Worm (Caenorhabditis elegans) whole organism, early embryonic: Measurements from ENCODE around the gene col-153.

Experiments
- B0310.2 ChIP-seq: sonication (generic microtip); optimal IDR thresholded peaks from 2 replicates; lab custom pipeline; 2016; ENCODE audit warnings: mild to moderate bottlenecking, missing genetic modification characterization, missing compliant biosample characterization
- F13C5.2 ChIP-seq: sonication (generic microtip); optimal IDR thresholded peaks from 2 replicates; lab custom pipeline; 2017; ENCODE audit warnings: mild to moderate bottlenecking, missing genetic modification characterization, inconsistent platforms, missing compliant biosample characterization
- aly-1 ChIP-seq: sonication (generic microtip); optimal IDR thresholded peaks from 2 replicates; lab custom pipeline; 2016; ENCODE audit warnings: missing genetic modification characterization, missing compliant biosample characterization
- ama-1 ChIP-seq: fragments of 150-350 bp; optimal IDR thresholded peaks from 2 replicates; lab custom pipeline; 2014
- ceh-13 ChIP-seq: fragments of 200-800 bp; sonication (Bioruptor generic); optimal IDR thresholded peaks from 2 replicates; lab custom pipeline; 2018; ENCODE audit warnings: mild to moderate bottlenecking, missing genetic modification characterization, missing compliant biosample characterization
- ceh-36 ChIP-seq: sonication (generic microtip); optimal IDR thresholded peaks from 2 replicates; lab custom pipeline; 2016; ENCODE audit warnings: missing genetic modification characterization, inconsistent platforms, missing compliant biosample characterization
- ets-7 ChIP-seq: sonication (generic microtip); optimal IDR thresholded peaks from 2 replicates; lab custom pipeline; 2016; ENCODE audit warnings: missing genotype, missing genetic modification characterization, missing compliant biosample characterization
- flt-1 ChIP-seq: fragments of 200-800 bp; sonication (Bioruptor generic); IDR thresholded peaks from 2 replicates; pipeline ENCODE4 v1.3.6; 2022; ENCODE audit warnings: missing genetic modification characterization, missing compliant biosample characterization
- hmbx-1 ChIP-seq: sonication (generic microtip); optimal IDR thresholded peaks from 2 replicates; lab custom pipeline; 2016; ENCODE audit warnings: mild to moderate bottlenecking, missing genetic modification characterization, missing compliant biosample characterization
- hmg-4 ChIP-seq: fragments of 200-800 bp; sonication (Bioruptor generic); optimal IDR thresholded peaks from 2 replicates; lab custom pipeline; 2018; ENCODE audit warnings: mild to moderate bottlenecking, missing genetic modification characterization, missing compliant biosample characterization
- hnd-1 ChIP-seq: sonication (generic microtip); optimal IDR thresholded peaks from 2 replicates; lab custom pipeline; 2016; ENCODE audit warnings: missing genetic modification characterization, missing compliant biosample characterization
- pes-1 ChIP-seq: fragments of 200-800 bp; sonication (Bioruptor generic); IDR thresholded peaks from 2 replicates; pipeline ENCODE4 v1.3.6; 2022; ENCODE audit warnings: missing genetic modification reagents, missing genetic modification characterization, missing compliant biosample characterization
- scrt-1 ChIP-seq: fragments of 200-800 bp; sonication (Bioruptor generic); IDR thresholded peaks from 2 replicates; pipeline ENCODE4 v1.3.6; 2022; ENCODE audit warnings: missing genetic modification characterization, missing compliant biosample characterization
- sea-1 ChIP-seq: fragments of 200-800 bp; sonication (Bioruptor generic); conservative IDR thresholded peaks from 2 replicates; pipeline ENCODE4 v1.3.6; 2022; ENCODE audit warnings: missing genetic modification characterization, missing compliant biosample characterization
- tbx-11 ChIP-seq: fragments of 200-800 bp; sonication (Bioruptor generic); IDR thresholded peaks from 2 replicates; pipeline ENCODE4 v1.3.6; 2022; ENCODE audit warnings: missing genetic modification characterization, missing compliant biosample characterization
- tbx-37 ChIP-seq: fragments of 200-800 bp; sonication (Bioruptor generic); conservative IDR thresholded peaks from 2 replicates; pipeline ENCODE4 v1.3.6; 2022; ENCODE audit warnings: missing genetic modification reagents, missing genetic modification characterization, missing compliant biosample characterization
- tra-4 ChIP-seq: sonication (generic microtip); optimal IDR thresholded peaks from 2 replicates; lab custom pipeline; 2017; ENCODE audit warnings: missing genetic modification characterization, missing compliant biosample characterization

The col-153 gene

DNA sequence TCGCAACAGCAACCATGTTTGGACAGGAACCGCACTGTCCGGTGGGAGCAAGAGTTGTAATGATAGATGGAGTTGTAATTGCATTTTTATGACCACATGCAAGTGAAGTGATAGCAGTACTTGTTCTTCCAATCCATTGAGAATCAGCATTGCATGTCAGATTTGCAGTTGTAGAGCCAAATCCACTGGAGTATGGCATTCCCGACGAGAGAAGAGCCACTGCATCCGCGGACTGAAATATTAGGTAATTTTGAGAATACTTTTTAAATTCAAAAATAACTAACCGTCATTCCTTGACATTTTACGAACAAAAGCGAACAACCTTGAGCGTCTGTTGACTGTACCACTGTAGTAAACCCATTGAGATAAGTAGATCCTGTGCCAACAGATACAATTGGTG, 25.5 kb downstream of the col-153 start:
- no peak for TF ChIP-seq ets-7
- TF ChIP-seq hnd-1 (tag; lab: Kevin White, UChicago), result no peak
- TF ChIP-seq ceh-36 (tag; lab: Kevin White, UChicago), result no peak
- TF ChIP-seq hmbx-1 (tag; lab: Kevin White, UChicago), result no peak
- no peak for TF ChIP-seq tbx-37 (GFP tag; lab: Robert Waterston, UW)
- TF ChIP-seq tra-4 (tag; lab: Kevin White, UChicago), result no peak
- TF ChIP-seq pes-1 (GFP tag; lab: Robert Waterston, UW), result no peak
- TF ChIP-seq ama-1 (lab: Kevin White, UChicago), result no peak
- no peak for TF ChIP-seq F13C5.2 (tag; lab: Kevin White, UChicago)
- TF ChIP-seq flt-1 (GFP tag; lab: Robert Waterston, UW), result no peak
- TF ChIP-seq tbx-11 (GFP tag; lab: Robert Waterston, UW), result no peak
- no peak for TF ChIP-seq B0310.2 (tag; lab: Kevin White, UChicago)
- TF ChIP-seq aly-1, result no peak
- TF ChIP-seq sea-1, result no peak
- no peak for TF ChIP-seq hmg-4 (GFP tag; lab: Kevin White, UChicago)

DNA sequence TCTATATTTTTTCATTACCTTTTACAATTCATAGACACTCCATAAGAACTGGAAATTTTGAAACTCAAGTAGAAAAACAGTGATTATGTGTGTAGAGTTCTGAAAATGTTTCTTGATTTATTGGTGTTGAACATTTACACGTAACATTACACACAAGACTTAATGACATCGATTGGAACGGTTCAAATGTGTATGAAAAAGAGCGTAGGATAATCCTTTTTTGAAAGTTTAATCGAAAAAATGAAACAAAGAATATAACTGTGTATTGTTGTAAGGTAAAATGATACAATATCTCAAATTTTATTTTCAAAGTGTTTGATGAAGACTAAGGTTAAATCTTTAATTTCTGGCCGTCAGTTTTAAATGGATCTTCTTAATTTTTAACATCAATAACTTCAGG, 31.5 kb downstream of the col-153 start, which contains the start of gene fig-1:
TSS of gene fig-1 (minus strand) at position 101 of the 400 bp plus-strand sequence.
- TF ChIP-seq ama-1 (lab: Kevin White, UChicago) (no peak), ceh-36 (tag; lab: Kevin White, UChicago) (no peak), tra-4 (tag; lab: Kevin White, UChicago) (no peak)

- TF ChIP-seq ama-1 (lab: Kevin White, UChicago) (no peak), sea-1 (no peak), tbx-37 (GFP tag; lab: Robert Waterston, UW) (no peak), pes-1 (GFP tag; lab: Robert Waterston, UW) (no peak), hmbx-1 (tag; lab: Kevin White, UChicago) (no peak), scrt-1 (no peak), ceh-36 (tag; lab: Kevin White, UChicago) (no peak), hmg-4 (GFP tag; lab: Kevin White, UChicago) (no peak), ets-7 (no peak), aly-1 (no peak), ceh-13 (GFP tag; lab: Kevin White, UChicago) (no peak), flt-1 (GFP tag; lab: Robert Waterston, UW) (no peak), hnd-1 (tag; lab: Kevin White, UChicago) (no peak), tbx-11 (GFP tag; lab: Robert Waterston, UW) (no peak), tra-4 (tag; lab: Kevin White, UChicago) (no peak), B0310.2 (tag; lab: Kevin White, UChicago) (no peak), F13C5.2 (tag; lab: Kevin White, UChicago) (no peak)
These were observed 42.2 kb downstream of the col-153 start, which contains the start of gene frpr-9 for ce11 chrV:10991789-10992188. Gene frpr-9, plus strand, starts transcription at chrV:10992089.

- TF ChIP-seq hnd-1 (tag; lab: Kevin White, UChicago) (no peak), ceh-36 (tag; lab: Kevin White, UChicago) (no peak), flt-1 (GFP tag; lab: Robert Waterston, UW) (no peak), tbx-37 (GFP tag; lab: Robert Waterston, UW) (no peak), tbx-11 (GFP tag; lab: Robert Waterston, UW) (no peak), hmbx-1 (tag; lab: Kevin White, UChicago) (no peak), ama-1 (lab: Kevin White, UChicago) (no peak), sea-1 (no peak), pes-1 (GFP tag; lab: Robert Waterston, UW) (no peak), ets-7 (no peak), B0310.2 (tag; lab: Kevin White, UChicago) (no peak), scrt-1 (no peak), tra-4 (tag; lab: Kevin White, UChicago) (no peak), hmg-4 (GFP tag; lab: Kevin White, UChicago) (no peak), ceh-13 (GFP tag; lab: Kevin White, UChicago) (no peak), F13C5.2 (tag; lab: Kevin White, UChicago) (no peak), aly-1 (no peak)
These were observed 49.2 kb downstream of the col-153 start, which contains the start of gene F53B7.7 for ce11 chrV:10998797-10999196. Gene F53B7.7, plus strand, starts transcription at chrV:10999097.

- peak; percentile 23 for TF ChIP-seq F13C5.2 (tag; lab: Kevin White, UChicago)
- TF ChIP-seq tra-4 (tag; lab: Kevin White, UChicago), result no peak
These were observed 51.0 kb downstream of the col-153 start, which contains the start of gene isy-1 for ce11 chrV:11000650-11001049. Gene isy-1, minus strand, starts transcription at chrV:11000699.
